Worm (Caenorhabditis elegans) whole organism, L3 larva: ENCODE measurements around the gene eif-3.F.

Experiments
- R02D3.7 ChIP-seq: fragments of 150-350 bp; optimal IDR thresholded peaks from 2 replicates; lab custom pipeline; 2014; ENCODE audit warnings: missing biosample characterization, missing genetic modification characterization
- egl-27 ChIP-seq: sonication (generic microtip); optimal IDR thresholded peaks from 4 replicates; lab custom pipeline; 2017; ENCODE audit warnings: missing biosample characterization, missing genetic modification reagents, missing genetic modification characterization
- elt-1 ChIP-seq: fragments of 150-350 bp; optimal IDR thresholded peaks from 2 replicates; lab custom pipeline; 2014; ENCODE audit warnings: missing biosample characterization, missing genetic modification characterization
- fkh-10 ChIP-seq: sonication (generic microtip); optimal IDR thresholded peaks from 2 replicates; lab custom pipeline; 2017; ENCODE audit warnings: missing biosample characterization, missing genetic modification reagents, missing genetic modification characterization
- lin-39 ChIP-seq: fragments of 150-350 bp; optimal IDR thresholded peaks from 2 replicates; lab custom pipeline; 2018; ENCODE audit warnings: missing biosample characterization, missing genetic modification reagents, missing genetic modification characterization
- nhr-11 ChIP-seq: fragments of 150-350 bp; optimal IDR thresholded peaks from 2 replicates; lab custom pipeline; 2014; ENCODE audit warnings: missing biosample characterization, missing genetic modification characterization
- nhr-12 ChIP-seq: fragments of 150-350 bp; optimal IDR thresholded peaks from 2 replicates; lab custom pipeline; 2014; ENCODE audit warnings: missing biosample characterization, missing genetic modification characterization
- nhr-28 ChIP-seq: fragments of 150-350 bp; optimal IDR thresholded peaks from 2 replicates; lab custom pipeline; 2014; ENCODE audit warnings: missing biosample characterization, missing genetic modification characterization
- pqm-1 ChIP-seq: fragments of 150-350 bp; optimal IDR thresholded peaks from 2 replicates; lab custom pipeline; 2017; ENCODE audit warnings: missing biosample characterization, missing genetic modification characterization, inconsistent platforms
- snpc-4 ChIP-seq: fragments of 150-350 bp; optimal IDR thresholded peaks from 2 replicates; lab custom pipeline; 2014; ENCODE audit warnings: missing biosample characterization, missing genetic modification characterization
- tbx-2 ChIP-seq: sonication (generic microtip); optimal IDR thresholded peaks from 2 replicates; lab custom pipeline; 2016; ENCODE audit warnings: mild to moderate bottlenecking, missing genetic modification characterization, missing compliant biosample characterization
- zag-1 ChIP-seq: fragments of 150-350 bp; optimal IDR thresholded peaks from 2 replicates; lab custom pipeline; 2014; ENCODE audit warnings: missing biosample characterization, missing genetic modification characterization

DNA sequence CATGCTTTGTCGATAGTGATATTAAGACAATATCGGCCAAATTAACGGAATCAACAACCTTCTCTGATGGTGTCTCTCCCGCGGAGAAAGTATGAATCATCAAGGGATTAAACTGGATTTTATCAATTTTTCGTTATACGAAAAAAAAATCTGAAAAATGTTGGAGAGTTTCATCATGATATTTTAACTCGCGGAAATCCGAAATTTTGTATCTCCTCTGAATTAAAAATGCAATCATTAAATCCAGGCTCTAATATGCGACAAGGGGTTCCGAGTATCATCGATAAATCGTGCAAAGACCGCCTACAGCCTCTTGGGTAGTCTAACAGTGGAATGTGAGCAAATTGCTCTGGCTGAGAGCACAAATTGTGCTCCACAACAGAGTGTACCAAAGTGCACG lies 45.7 kb downstream of the eif-3.F start, which contains the start of gene C06C3.10:
- TF ChIP-seq lin-39 (tag; lab: Kevin White, UChicago) (no peak), fkh-10 (GFP tag; lab: Kevin White, UChicago) (no peak), tbx-2 (tag; lab: Kevin White, UChicago) (no peak), R02D3.7 (tag; lab: Kevin White, UChicago) (no peak), nhr-28 (no peak), snpc-4 (tag; lab: Kevin White, UChicago) (no peak), pqm-1 (tag; lab: Kevin White, UChicago) (no peak), nhr-12 (tag; lab: Kevin White, UChicago) (no peak), zag-1 (no peak), egl-27 (tag; lab: Kevin White, UChicago) (no peak), elt-1 (tag; lab: Kevin White, UChicago) (no peak), nhr-11 (tag; lab: Kevin White, UChicago) (no peak)
